Worm (Caenorhabditis elegans): ENCODE results near the gene pigc-1.

pigc-1 gene

ce11 chrIV:9367852-9368627 is 25.1 kb upstream of the pigc-1 start:
- TF ChIP-seq scrt-1 (GFP tag; IDR thresholded peaks at IDR 0.05): no peak
- no peak for TF ChIP-seq ceh-13 (GFP tag; optimal IDR thresholded peaks at IDR 0.05)
- TF ChIP-seq tbx-37 (GFP tag; conservative IDR thresholded peaks at IDR 0.05): no peak
- no peak for TF ChIP-seq ama-1 (optimal IDR thresholded peaks at IDR 0.05)
- no peak for TF ChIP-seq ets-7 (tag; optimal IDR thresholded peaks at IDR 0.05)
- no peak for TF ChIP-seq pes-1 (GFP tag; IDR thresholded peaks at IDR 0.05)
- TF ChIP-seq ceh-36 (tag; optimal IDR thresholded peaks at IDR 0.05): no peak
- TF ChIP-seq B0310.2 (tag; optimal IDR thresholded peaks at IDR 0.05): no peak
- no peak for TF ChIP-seq F13C5.2 (tag; optimal IDR thresholded peaks at IDR 0.05)
- no peak for TF ChIP-seq tra-4 (tag; optimal IDR thresholded peaks at IDR 0.05)

- TF ChIP-seq hmg-4 (GFP tag; optimal IDR thresholded peaks at IDR 0.05) (no peak), ets-7 (tag; optimal IDR thresholded peaks at IDR 0.05) (no peak), pes-1 (GFP tag; IDR thresholded peaks at IDR 0.05) (no peak), tra-4 (tag; optimal IDR thresholded peaks at IDR 0.05) (no peak)
These were observed 23.5 kb upstream of the pigc-1 start, which contains the start of gene pezo-1 for ce11 chrIV:9366411-9366810. TSS of gene pezo-1 (minus strand) at chrIV:9366511.

ce11 chrIV:9353728-9354127 is 10.8 kb upstream of the pigc-1 start:
- TF ChIP-seq ceh-36 (tag; optimal IDR thresholded peaks at IDR 0.05) (no peak), flt-1 (GFP tag; IDR thresholded peaks at IDR 0.05) (no peak), B0310.2 (tag; optimal IDR thresholded peaks at IDR 0.05) (no peak), sea-1 (GFP tag; conservative IDR thresholded peaks at IDR 0.05) (no peak), F13C5.2 (tag; optimal IDR thresholded peaks at IDR 0.05) (no peak), ets-7 (tag; optimal IDR thresholded peaks at IDR 0.05) (no peak), ceh-13 (GFP tag; optimal IDR thresholded peaks at IDR 0.05) (no peak)

- no peak for TF ChIP-seq sea-1 (GFP tag; conservative IDR thresholded peaks at IDR 0.05)
- TF ChIP-seq tbx-11 (GFP tag; IDR thresholded peaks at IDR 0.05): no peak
- TF ChIP-seq scrt-1 (GFP tag; IDR thresholded peaks at IDR 0.05): no peak
- no peak for TF ChIP-seq ets-7 (tag; optimal IDR thresholded peaks at IDR 0.05)
- TF ChIP-seq tbx-37 (GFP tag; conservative IDR thresholded peaks at IDR 0.05): no peak
- no peak for TF ChIP-seq hnd-1 (tag; optimal IDR thresholded peaks at IDR 0.05)
- no peak for TF ChIP-seq B0310.2 (tag; optimal IDR thresholded peaks at IDR 0.05)
- TF ChIP-seq F13C5.2 (tag; optimal IDR thresholded peaks at IDR 0.05): no peak
- TF ChIP-seq hmbx-1 (tag; optimal IDR thresholded peaks at IDR 0.05): no peak
- TF ChIP-seq ceh-36 (tag; optimal IDR thresholded peaks at IDR 0.05): no peak
- TF ChIP-seq ama-1 (optimal IDR thresholded peaks at IDR 0.05): no peak
These were observed 1.4 kb downstream of the pigc-1 start, which contains the start of gene vps-26 for ce11 chrIV:9341591-9341990. TSS of gene vps-26 (minus strand) at chrIV:9341790.

- TF ChIP-seq pes-1 (GFP tag; IDR thresholded peaks at IDR 0.05) (no peak), hmg-4 (GFP tag; optimal IDR thresholded peaks at IDR 0.05) (no peak), tbx-11 (GFP tag; IDR thresholded peaks at IDR 0.05) (no peak), hmbx-1 (tag; optimal IDR thresholded peaks at IDR 0.05) (no peak), sea-1 (GFP tag; conservative IDR thresholded peaks at IDR 0.05) (no peak), F13C5.2 (tag; optimal IDR thresholded peaks at IDR 0.05) (no peak), flt-1 (GFP tag; IDR thresholded peaks at IDR 0.05) (no peak)
These were observed 3.7 kb downstream of the pigc-1 start, which contains the start of gene T20D3.6 for ce11 chrIV:9339205-9339604. TSS of gene T20D3.6 (minus strand) at chrIV:9339305.

- TF ChIP-seq sea-1 (GFP tag; conservative IDR thresholded peaks at IDR 0.05): no peak
- TF ChIP-seq tbx-37 (GFP tag; conservative IDR thresholded peaks at IDR 0.05): no peak
- no peak for TF ChIP-seq ama-1 (optimal IDR thresholded peaks at IDR 0.05)
- no peak for TF ChIP-seq tbx-11 (GFP tag; IDR thresholded peaks at IDR 0.05)
- TF ChIP-seq hmbx-1 (tag; optimal IDR thresholded peaks at IDR 0.05): no peak
- TF ChIP-seq hmg-4 (GFP tag; optimal IDR thresholded peaks at IDR 0.05): no peak
- TF ChIP-seq B0310.2 (tag; optimal IDR thresholded peaks at IDR 0.05): no peak
- no peak for TF ChIP-seq hnd-1 (tag; optimal IDR thresholded peaks at IDR 0.05)
- no peak for TF ChIP-seq ets-7 (tag; optimal IDR thresholded peaks at IDR 0.05)
- no peak for TF ChIP-seq pes-1 (GFP tag; IDR thresholded peaks at IDR 0.05)
- TF ChIP-seq F13C5.2 (tag; optimal IDR thresholded peaks at IDR 0.05): no peak
- TF ChIP-seq ceh-13 (GFP tag; optimal IDR thresholded peaks at IDR 0.05): no peak
- no peak for TF ChIP-seq aly-1 (tag; optimal IDR thresholded peaks at IDR 0.05)
These were observed 6.3 kb downstream of the pigc-1 start, which contains the start of gene T20D3.5 for ce11 chrIV:9336538-9337090. TSS of gene T20D3.5 (plus strand) at chrIV:9337040.

ce11 chrIV:9335552-9336251 is 7.2 kb downstream of the pigc-1 start, which contains the start of the genes coa-4 and T20D3.14:
TSS of gene coa-4 (minus strand) at chrIV:9335602.
TSS of gene T20D3.14 (minus strand) at chrIV:9335909.
- TF ChIP-seq ceh-13 (GFP tag; optimal IDR thresholded peaks at IDR 0.05) (no peak), hmbx-1 (tag; optimal IDR thresholded peaks at IDR 0.05) (no peak), F13C5.2 (tag; optimal IDR thresholded peaks at IDR 0.05) (no peak), sea-1 (GFP tag; conservative IDR thresholded peaks at IDR 0.05) (no peak), tra-4 (tag; optimal IDR thresholded peaks at IDR 0.05) (no peak), hnd-1 (tag; optimal IDR thresholded peaks at IDR 0.05) (no peak), ceh-36 (tag; optimal IDR thresholded peaks at IDR 0.05) (no peak)
